Worm (Caenorhabditis elegans): ENCODE data around the gene srh-185.

- no peak for TF ChIP-seq F13C5.2 (tag; optimal IDR thresholded peaks at IDR 0.05)
- TF ChIP-seq hmg-4 (GFP tag; optimal IDR thresholded peaks at IDR 0.05) = no peak
- no peak for TF ChIP-seq ama-1 (optimal IDR thresholded peaks at IDR 0.05)
- no peak for TF ChIP-seq pes-1 (GFP tag; IDR thresholded peaks at IDR 0.05)
- no peak for TF ChIP-seq scrt-1 (GFP tag; IDR thresholded peaks at IDR 0.05)
- TF ChIP-seq B0310.2 (tag; optimal IDR thresholded peaks at IDR 0.05) = no peak
- TF ChIP-seq flt-1 (GFP tag; IDR thresholded peaks at IDR 0.05) = no peak
- no peak for TF ChIP-seq ceh-36 (tag; optimal IDR thresholded peaks at IDR 0.05)
- TF ChIP-seq sea-1 (GFP tag; conservative IDR thresholded peaks at IDR 0.05) = no peak
- TF ChIP-seq tbx-37 (GFP tag; conservative IDR thresholded peaks at IDR 0.05) = no peak
- TF ChIP-seq tra-4 (tag; optimal IDR thresholded peaks at IDR 0.05) = no peak
- no peak for TF ChIP-seq tbx-11 (GFP tag; IDR thresholded peaks at IDR 0.05)
- no peak for TF ChIP-seq ceh-13 (GFP tag; optimal IDR thresholded peaks at IDR 0.05)
Measured at ce11 chrV:3071548-3071947, 5.5 kb downstream of the srh-185 start, which contains the start of gene C50H11.13.
